Worm (Caenorhabditis elegans) whole organism, L4/young adult: ENCODE results near the gene sdz-33.

ENCODE experiments used
- W03F9.2 ChIP-seq: fragments of 150-350 bp; optimal IDR thresholded peaks from 2 replicates; lab custom pipeline; 2014; ENCODE audit warnings: missing biosample characterization, missing genetic modification characterization
- dao-5 ChIP-seq: sonication (generic microtip); optimal IDR thresholded peaks from 2 replicates; lab custom pipeline; 2016; ENCODE audit warnings: missing genotype, missing genetic modification characterization, moderate library complexity, missing compliant biosample characterization
- him-1 ChIP-seq: sonication (generic microtip); optimal IDR thresholded peaks from 2 replicates; lab custom pipeline; 2016; ENCODE audit warnings: missing genotype, missing genetic modification reagents, missing genetic modification characterization, missing compliant biosample characterization

sdz-33 gene

DNA sequence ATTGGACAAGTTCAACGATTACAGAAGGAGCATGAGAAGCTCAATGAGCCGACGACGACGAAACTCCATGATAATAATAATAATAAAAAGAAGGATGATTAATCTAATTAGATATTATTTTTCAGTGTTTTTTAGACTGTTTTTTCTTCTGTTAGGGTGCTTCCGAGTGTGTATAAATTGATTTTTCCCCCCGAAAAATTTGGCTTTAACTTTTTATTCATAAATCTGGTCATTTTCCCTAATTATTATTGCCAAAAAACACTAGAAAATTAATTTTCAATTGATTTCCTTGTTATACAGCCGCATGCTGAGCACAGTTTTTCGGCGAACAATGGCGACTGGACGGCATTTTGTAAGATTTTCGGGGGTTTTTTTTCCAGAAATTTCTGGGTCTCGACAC lies 16.3 kb downstream of the sdz-33 start, which contains the start of gene nft-1:
nft-1 (plus strand) TSS at position 301 of the 400 bp plus-strand sequence.
- TF ChIP-seq W03F9.2 (tag; lab: Kevin White, UChicago) (no peak), him-1 (no peak), dao-5 (tag; lab: Kevin White, UChicago) (no peak)

DNA sequence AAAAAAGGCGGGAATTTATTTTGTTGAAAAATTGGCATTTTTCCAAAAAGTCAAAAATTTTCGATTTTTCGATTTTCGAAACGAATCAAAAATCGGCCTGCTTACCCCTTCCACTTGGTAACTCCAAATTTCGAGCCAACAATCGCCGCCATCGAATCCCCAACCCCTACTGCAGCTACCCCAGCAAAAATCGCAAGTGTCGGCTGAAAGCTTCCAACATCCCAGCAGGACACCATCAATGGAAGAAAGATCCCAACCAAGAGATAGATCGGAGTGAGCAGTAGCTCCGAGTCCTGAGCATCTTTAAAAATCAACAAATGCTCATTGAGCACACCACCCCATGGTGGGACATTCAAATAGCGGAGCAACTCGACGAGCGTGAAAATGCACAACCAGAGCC lies 23.6 kb downstream of the sdz-33 start:
- TF ChIP-seq W03F9.2 (tag; lab: Kevin White, UChicago) (no peak), dao-5 (tag; lab: Kevin White, UChicago) (no peak), him-1 (no peak)

DNA sequence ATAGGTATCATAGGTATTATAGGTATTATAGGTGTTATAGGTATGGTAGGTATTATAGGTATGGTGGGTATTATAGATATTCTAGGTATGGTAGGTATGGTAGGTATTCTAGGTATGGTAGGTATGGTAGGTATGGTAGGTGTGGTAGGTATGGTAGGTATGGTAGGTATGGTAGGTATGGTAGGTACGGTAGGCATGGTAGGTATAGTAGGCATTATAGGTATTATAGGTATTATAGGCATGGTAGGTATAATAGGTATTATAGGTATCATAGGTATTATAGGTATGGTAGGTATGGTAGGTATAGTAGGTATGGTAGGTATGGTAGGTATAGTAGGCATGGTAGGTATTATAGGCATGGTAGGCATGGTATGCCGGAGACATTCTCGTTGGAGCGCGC lies 24.7 kb downstream of the sdz-33 start:
- no peak for TF ChIP-seq W03F9.2 (tag; lab: Kevin White, UChicago)
- no peak for TF ChIP-seq dao-5 (tag; lab: Kevin White, UChicago)
- no peak for TF ChIP-seq him-1

DNA sequence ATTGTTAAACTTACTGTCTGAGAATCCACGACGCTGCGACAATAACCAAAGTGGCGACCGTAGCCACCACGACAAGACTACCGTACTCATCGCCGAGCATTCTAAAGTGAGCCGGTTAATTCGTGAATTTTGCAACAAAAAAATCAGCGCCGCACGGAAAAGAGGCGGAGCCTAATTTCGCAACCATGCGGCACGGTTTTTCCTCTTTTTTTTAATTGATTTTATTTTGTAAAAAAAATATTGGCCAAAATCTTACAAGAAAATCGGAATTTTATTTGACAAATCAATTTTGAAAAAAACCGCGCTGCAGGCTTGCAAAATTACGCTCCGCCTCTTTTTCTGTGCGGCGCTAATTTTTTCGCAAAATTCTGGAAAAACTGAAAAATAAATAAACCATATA lies 26.3 kb downstream of the sdz-33 start, which contains the start of gene dolk-1:
dolk-1 (minus strand) TSS at position 101 of the 400 bp plus-strand sequence.
- TF ChIP-seq dao-5 (tag; lab: Kevin White, UChicago) = no peak
- TF ChIP-seq W03F9.2 (tag; lab: Kevin White, UChicago) = no peak
- no peak for TF ChIP-seq him-1

DNA sequence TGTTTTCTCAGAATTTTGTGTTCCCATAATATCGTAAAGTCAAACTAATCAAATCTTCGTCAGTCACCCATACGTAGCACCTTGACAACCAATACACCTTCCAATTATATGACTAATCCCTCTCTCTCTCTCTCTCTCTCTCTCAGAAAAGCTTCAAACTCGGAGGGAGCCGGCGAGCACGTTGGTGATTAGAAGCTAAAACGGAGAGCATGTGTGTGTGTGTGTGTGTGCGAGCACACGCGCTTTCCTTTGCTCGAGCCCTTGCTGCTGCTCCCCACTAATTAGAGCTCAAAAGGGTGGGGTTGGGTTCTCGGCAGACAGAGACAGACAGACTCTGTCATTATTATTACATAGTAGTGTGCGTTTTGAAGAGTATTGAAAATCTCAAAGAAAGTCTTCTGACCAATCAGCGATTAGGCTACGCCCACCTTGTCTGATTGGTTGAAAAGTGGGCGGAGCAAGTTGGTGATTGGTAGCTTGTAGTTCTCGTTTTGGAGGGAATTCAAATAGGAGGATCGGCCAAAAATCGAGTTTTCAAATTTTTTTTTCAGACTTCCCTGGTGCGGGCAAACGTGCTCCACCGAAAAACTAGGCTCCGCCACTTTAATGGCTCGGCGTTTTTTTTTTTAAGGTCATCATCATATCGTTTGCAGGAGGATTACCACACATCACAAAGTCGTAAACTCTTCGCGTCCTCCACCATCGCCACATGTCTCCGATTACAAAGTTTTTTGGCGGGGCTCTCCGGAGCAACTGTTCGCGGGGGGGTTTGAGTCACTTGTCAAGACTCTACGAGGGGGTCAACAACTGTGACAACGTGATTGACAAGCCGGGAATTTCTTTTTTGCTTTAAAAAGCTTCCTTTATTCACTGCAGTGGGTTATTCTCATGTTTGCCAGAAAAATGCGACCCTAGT lies 28.0 kb downstream of the sdz-33 start:
- TF ChIP-seq dao-5 (tag; lab: Kevin White, UChicago) (no peak), W03F9.2 (tag; lab: Kevin White, UChicago) (no peak), him-1 (no peak)

DNA sequence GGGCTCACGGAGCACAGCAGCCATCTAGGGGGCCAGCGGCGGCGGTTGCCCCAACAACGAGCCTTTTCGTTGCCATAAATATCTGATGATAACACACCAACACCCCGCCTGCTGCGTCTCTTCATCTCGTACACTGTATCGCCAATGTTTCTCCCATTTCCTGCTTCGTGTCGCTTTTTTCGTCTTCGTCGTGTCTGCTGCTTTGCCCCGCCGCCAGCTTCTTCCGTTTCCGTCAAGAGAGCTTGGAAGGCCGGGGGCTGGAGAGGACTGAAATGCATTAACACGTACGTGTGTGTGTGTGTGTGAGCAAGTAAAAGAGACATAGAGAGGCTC lies 28.6 kb downstream of the sdz-33 start:
- TF ChIP-seq W03F9.2 (tag; lab: Kevin White, UChicago) (no peak), him-1 (no peak)

DNA sequence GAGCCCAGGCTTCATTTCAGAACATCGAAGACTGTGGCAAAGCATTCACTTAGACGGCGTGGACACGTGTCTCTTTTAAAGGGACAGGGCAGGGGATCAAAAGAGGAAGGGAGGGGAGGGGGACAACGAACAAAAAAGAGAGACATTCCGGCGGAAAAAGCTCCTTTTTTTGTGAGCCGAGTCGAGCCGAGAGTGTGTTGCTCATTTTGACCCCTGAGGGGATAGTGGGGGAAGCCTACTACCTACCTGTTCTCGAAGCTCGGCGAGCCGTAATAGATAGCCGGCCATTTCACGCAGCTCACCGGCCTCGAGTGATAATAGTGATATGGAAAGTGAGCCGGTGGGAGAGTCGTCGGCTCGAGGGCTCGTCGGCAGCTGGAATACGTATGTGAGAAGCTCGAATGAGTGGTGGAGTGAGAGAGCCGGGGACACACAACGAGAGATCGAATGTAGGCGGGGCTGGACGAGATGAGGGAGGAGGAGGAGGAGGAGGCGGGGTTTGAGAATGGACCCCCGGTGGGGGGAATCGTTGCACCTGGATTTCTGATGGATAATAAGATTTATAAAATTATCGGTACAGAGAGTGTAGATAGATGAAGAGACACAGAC lies 29.5 kb downstream of the sdz-33 start:
- TF ChIP-seq him-1 (no peak), dao-5 (tag; lab: Kevin White, UChicago) (no peak), W03F9.2 (tag; lab: Kevin White, UChicago) (no peak)

DNA sequence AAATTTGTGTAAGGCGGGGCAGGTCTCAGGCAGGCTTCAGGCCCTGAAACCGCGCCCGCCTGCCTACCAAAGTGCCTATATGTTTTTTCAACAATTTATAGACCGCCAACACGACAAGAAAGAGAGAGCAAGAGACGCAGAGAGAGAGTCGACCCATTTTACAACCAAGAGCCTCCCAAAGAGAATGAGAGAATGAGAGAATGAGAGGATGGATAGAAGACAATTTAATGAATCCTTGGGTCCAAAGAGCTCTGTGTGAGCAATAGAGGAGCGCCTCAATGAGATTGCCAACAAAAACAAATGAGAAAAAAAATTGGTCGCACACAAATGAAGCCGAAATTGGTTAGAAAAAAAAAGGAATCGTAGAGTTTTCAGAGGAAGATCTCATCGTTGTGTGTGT lies 30.6 kb downstream of the sdz-33 start:
- no peak for TF ChIP-seq dao-5 (tag; lab: Kevin White, UChicago)
- no peak for TF ChIP-seq W03F9.2 (tag; lab: Kevin White, UChicago)
- no peak for TF ChIP-seq him-1

DNA sequence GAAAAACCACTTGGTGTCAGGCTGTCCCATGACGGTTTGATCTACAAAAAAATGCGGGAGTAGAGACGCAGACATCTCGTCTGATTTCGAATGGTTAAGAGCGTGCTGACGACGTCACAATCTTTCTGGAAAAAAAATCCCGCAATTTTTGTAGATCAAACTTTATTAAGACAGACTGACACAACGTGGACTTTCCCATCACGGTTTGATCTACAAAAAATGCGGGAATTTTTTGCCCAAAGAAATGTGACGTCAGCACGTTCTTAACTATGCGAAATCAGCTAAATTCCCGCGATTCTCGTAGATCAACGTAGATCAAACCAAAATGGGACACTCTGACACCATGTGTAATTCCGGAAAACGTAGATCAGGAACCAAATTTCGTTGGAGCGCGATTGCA lies 31.2 kb downstream of the sdz-33 start:
- TF ChIP-seq dao-5 (tag; lab: Kevin White, UChicago) (no peak), him-1 (no peak), W03F9.2 (tag; lab: Kevin White, UChicago) (no peak)

DNA sequence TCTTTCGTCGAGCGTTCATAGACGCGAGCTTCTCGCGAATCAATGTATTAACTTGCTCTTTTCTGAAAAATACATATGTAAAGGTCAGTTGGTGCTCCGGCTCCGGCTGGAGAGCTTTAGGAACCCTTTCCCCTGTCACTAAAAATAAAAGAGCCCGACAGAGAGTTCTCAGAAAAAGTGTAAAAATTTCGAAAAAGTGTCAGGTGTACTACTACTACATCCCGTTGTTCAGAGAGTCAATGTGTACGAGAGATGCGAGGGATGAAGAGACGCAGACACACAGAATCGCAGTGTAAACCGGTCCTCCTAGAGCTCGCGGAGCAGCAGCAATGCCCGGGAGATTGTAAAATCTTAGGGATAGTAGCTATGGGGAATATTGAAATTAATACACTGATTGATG lies 35.4 kb downstream of the sdz-33 start:
- TF ChIP-seq dao-5 (tag; lab: Kevin White, UChicago) (no peak), W03F9.2 (tag; lab: Kevin White, UChicago) (no peak), him-1 (no peak)

DNA sequence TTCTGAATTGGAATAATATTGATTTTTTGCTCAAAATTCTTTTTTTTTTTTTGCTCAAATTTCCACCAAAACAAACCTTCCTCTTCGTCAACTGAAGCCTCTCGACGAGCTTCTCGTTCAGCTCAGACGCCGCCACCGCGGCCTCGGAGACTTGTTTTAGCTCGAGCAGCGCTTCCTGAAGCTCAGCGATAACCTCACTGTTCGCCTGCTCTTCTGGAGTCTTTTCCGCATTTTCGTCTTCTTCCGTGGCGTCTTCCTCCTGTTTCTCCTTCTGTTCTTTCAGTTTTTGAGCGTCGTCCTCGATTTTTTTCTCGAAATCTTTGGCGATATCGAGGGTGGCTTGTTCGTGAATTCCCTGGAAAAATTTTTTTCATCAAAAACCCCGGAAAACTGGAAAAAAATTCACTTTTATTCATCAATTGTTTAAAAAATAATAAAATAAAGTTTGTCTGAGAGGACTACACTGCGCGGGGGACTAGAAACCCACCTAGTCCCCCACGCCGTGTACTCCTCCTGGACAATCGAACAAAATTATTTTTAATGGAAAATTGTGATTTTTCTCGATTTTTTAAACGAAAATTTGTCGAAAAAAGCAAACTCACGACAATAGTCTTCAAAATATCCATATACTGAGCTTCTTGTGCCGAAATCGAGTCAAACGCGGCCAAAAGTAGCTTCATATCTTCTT lies 38.9 kb downstream of the sdz-33 start:
- TF ChIP-seq him-1 = peak; percentile 89
- peak; percentile 74 for TF ChIP-seq W03F9.2 (tag; lab: Kevin White, UChicago)
- no peak for TF ChIP-seq dao-5 (tag; lab: Kevin White, UChicago)

DNA sequence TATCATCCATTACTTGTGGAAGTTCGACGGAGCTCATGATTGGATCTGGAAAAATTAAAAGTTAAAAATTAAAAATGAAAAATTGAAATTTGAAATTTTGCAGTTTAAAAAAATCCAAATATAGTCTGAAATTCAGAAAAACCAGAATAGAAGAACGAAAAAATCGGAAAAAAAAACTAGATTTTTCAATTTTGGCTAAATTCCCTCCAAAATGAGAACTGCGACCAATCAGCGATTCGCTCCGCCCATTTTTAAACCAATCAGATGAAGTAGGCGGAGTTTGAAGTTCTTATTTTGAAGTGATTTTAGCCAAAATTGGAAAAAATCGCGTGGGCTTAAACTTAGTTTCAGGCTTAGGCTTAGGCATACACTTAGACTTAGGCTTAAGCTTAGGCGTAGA lies 39.7 kb downstream of the sdz-33 start, which contains the start of gene Y56A3A.7:
Y56A3A.7 (minus strand) TSS at position 47 of the 400 bp plus-strand sequence.
- TF ChIP-seq dao-5 (tag; lab: Kevin White, UChicago) = no peak
- TF ChIP-seq W03F9.2 (tag; lab: Kevin White, UChicago) = no peak
- TF ChIP-seq him-1 = no peak

DNA sequence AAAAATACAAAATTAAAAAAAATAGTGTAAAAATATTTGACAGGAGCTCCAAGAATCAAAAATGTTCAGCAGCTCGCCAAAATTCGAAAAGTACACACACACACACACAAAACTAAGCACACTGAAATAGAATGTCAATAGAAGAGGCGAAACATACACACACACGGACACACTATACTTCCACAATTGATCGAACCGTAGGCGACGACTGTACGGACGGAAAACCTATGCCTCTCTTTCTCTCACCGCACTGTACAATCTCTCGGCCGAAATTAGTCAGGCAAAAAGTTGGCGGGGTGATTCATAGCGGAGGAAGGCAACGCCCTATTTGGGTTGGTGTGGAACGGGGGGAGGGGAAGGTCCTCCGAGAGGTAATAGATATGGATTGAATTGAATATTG lies 40.2 kb downstream of the sdz-33 start:
- TF ChIP-seq dao-5 (tag; lab: Kevin White, UChicago) (no peak), him-1 (no peak), W03F9.2 (tag; lab: Kevin White, UChicago) (no peak)

DNA sequence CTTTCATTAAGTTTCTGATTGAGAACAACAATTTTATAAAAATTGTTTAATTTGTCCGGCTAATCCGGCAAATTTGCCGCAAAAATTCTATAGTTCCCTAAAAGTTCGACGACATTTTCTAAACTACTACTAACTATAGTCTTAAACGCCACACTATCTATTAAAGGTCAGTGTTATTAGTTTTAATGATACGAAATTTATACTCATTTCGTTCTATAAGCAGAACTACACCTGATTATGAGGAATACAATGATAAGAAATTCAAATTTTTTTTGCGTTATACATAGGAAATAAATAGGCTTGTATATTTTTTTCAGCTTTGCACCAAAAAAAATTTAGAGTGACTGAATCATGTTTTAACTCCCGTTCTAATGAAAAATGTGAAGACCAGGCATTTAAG lies 41.2 kb downstream of the sdz-33 start:
- no peak for TF ChIP-seq dao-5 (tag; lab: Kevin White, UChicago)
- no peak for TF ChIP-seq him-1
- no peak for TF ChIP-seq W03F9.2 (tag; lab: Kevin White, UChicago)
